Worm (Caenorhabditis elegans) whole organism, late embryonic: ENCODE results near the gene C44B7.11.

Source experiments
- C38D4.7 ChIP-seq: fragments of 200-800 bp; sonication (Bioruptor generic); optimal IDR thresholded peaks from 2 replicates; lab custom pipeline; 2018; ENCODE audit warnings: mild to moderate bottlenecking, missing genetic modification characterization, moderate library complexity, missing compliant biosample characterization
- F13H6.1 ChIP-seq: sonication (generic microtip); optimal IDR thresholded peaks from 2 replicates; lab custom pipeline; 2016; ENCODE audit warnings: missing genetic modification characterization, missing compliant biosample characterization
- K02D7.2 ChIP-seq: sonication (generic microtip); optimal IDR thresholded peaks from 2 replicates; lab custom pipeline; 2017; ENCODE audit warnings: mild to moderate bottlenecking, missing genetic modification characterization, missing compliant biosample characterization
- T23F11.4 ChIP-seq: fragments of 200-800 bp; sonication (Bioruptor generic); optimal IDR thresholded peaks from 2 replicates; lab custom pipeline; 2018; ENCODE audit warnings: mild to moderate bottlenecking, missing genetic modification characterization, missing compliant biosample characterization
- Y22D7AL.16 ChIP-seq: sonication (generic microtip); optimal IDR thresholded peaks from 2 replicates; lab custom pipeline; 2016; ENCODE audit warnings: missing genetic modification characterization, missing compliant biosample characterization
- ahr-1 ChIP-seq: sonication (generic microtip); optimal IDR thresholded peaks from 2 replicates; lab custom pipeline; 2016; ENCODE audit warnings: missing genetic modification characterization, missing compliant biosample characterization
- ama-1 ChIP-seq: fragments of 150-350 bp; optimal IDR thresholded peaks from 2 replicates; lab custom pipeline; 2014
- ceh-14 ChIP-seq: sonication (generic microtip); optimal IDR thresholded peaks from 2 replicates; lab custom pipeline; 2016; ENCODE audit warnings: missing genotype, missing genetic modification characterization, missing compliant biosample characterization
- ceh-19 ChIP-seq: fragments of 200-800 bp; sonication (Bioruptor generic); optimal IDR thresholded peaks from 2 replicates; lab custom pipeline; 2018; ENCODE audit warnings: mild to moderate bottlenecking, missing genetic modification characterization, missing compliant biosample characterization
- ceh-24 ChIP-seq: sonication (generic microtip); optimal IDR thresholded peaks from 2 replicates; lab custom pipeline; 2016; ENCODE audit warnings: mild to moderate bottlenecking, missing genetic modification characterization, missing compliant biosample characterization
- ceh-34 ChIP-seq: sonication (generic microtip); optimal IDR thresholded peaks from 2 replicates; lab custom pipeline; 2016; ENCODE audit warnings: mild to moderate bottlenecking, missing genetic modification characterization, missing compliant biosample characterization
- ceh-45 ChIP-seq: fragments of 200-800 bp; sonication (Bioruptor generic); IDR thresholded peaks from 2 replicates; pipeline ENCODE4 v1.3.6; 2022; ENCODE audit warnings: missing genetic modification reagents, missing genetic modification characterization, missing compliant biosample characterization
- ceh-48 ChIP-seq: sonication (generic microtip); optimal IDR thresholded peaks from 2 replicates; lab custom pipeline; 2016; ENCODE audit warnings: missing genetic modification characterization, inconsistent platforms, missing compliant biosample characterization
- ceh-6 ChIP-seq: fragments of 200-800 bp; sonication (Bioruptor generic); optimal IDR thresholded peaks from 2 replicates; lab custom pipeline; 2018; ENCODE audit warnings: mild to moderate bottlenecking, missing genetic modification characterization, missing compliant biosample characterization
- ceh-9 ChIP-seq: sonication (generic microtip); optimal IDR thresholded peaks from 2 replicates; lab custom pipeline; 2016; ENCODE audit warnings: mild to moderate bottlenecking, missing genetic modification characterization, inconsistent platforms, missing compliant biosample characterization
- che-1 ChIP-seq: sonication (generic microtip); optimal IDR thresholded peaks from 2 replicates; lab custom pipeline; 2016; ENCODE audit warnings: mild to moderate bottlenecking, missing genetic modification characterization, missing compliant biosample characterization
- dmd-4 ChIP-seq: sonication (generic microtip); optimal IDR thresholded peaks from 2 replicates; lab custom pipeline; 2016; ENCODE audit warnings: borderline replicate concordance, missing genetic modification characterization, missing compliant biosample characterization
- dve-1 ChIP-seq: sonication (generic microtip); optimal IDR thresholded peaks from 2 replicates; lab custom pipeline; 2017; ENCODE audit warnings: antibody characterized with exemption, mild to moderate bottlenecking, missing genetic modification characterization, missing compliant biosample characterization
- elt-2 ChIP-seq: sonication (generic microtip); optimal IDR thresholded peaks from 2 replicates; lab custom pipeline; 2016; ENCODE audit warnings: missing genetic modification reagents, missing genetic modification characterization, missing compliant biosample characterization
- ets-4 ChIP-seq: sonication (generic microtip); optimal IDR thresholded peaks from 2 replicates; lab custom pipeline; 2016; ENCODE audit warnings: missing genetic modification characterization, missing compliant biosample characterization
- fkh-10 ChIP-seq: fragments of 150-350 bp; optimal IDR thresholded peaks from 2 replicates; lab custom pipeline; 2014; ENCODE audit warnings: missing biosample characterization, missing genetic modification reagents, missing genetic modification characterization
- gmeb-2 ChIP-seq: sonication (generic microtip); optimal IDR thresholded peaks from 2 replicates; lab custom pipeline; 2016; ENCODE audit warnings: missing genetic modification characterization, inconsistent platforms, missing compliant biosample characterization
- hlh-13 ChIP-seq: fragments of 200-800 bp; sonication (Bioruptor generic); optimal IDR thresholded peaks from 2 replicates; lab custom pipeline; 2018; ENCODE audit warnings: mild to moderate bottlenecking, missing genetic modification characterization, missing compliant biosample characterization
- hlh-15 ChIP-seq: sonication (generic microtip); optimal IDR thresholded peaks from 2 replicates; lab custom pipeline; 2016; ENCODE audit warnings: missing genetic modification characterization, missing compliant biosample characterization
- hlh-30 ChIP-seq: sonication (generic microtip); optimal IDR thresholded peaks from 2 replicates; lab custom pipeline; 2017; ENCODE audit warnings: antibody characterized with exemption, missing genetic modification characterization, missing compliant biosample characterization; ENCODE audit not compliant: insufficient read depth
- hlh-6 ChIP-seq: sonication (generic microtip); optimal IDR thresholded peaks from 2 replicates; lab custom pipeline; 2016; ENCODE audit warnings: missing genotype, missing genetic modification characterization, missing compliant biosample characterization
- hlh-8 ChIP-seq: sonication (generic microtip); optimal IDR thresholded peaks from 2 replicates; lab custom pipeline; 2016; ENCODE audit warnings: missing genotype, missing genetic modification characterization, missing compliant biosample characterization
- lim-6 ChIP-seq: sonication (generic microtip); optimal IDR thresholded peaks from 2 replicates; lab custom pipeline; 2016; ENCODE audit warnings: missing genetic modification characterization, missing compliant biosample characterization
- lin-11 ChIP-seq: fragments of 200-800 bp; sonication (Bioruptor generic); optimal IDR thresholded peaks from 2 replicates; lab custom pipeline; 2018; ENCODE audit warnings: mild to moderate bottlenecking, missing genetic modification characterization, missing compliant biosample characterization
- mec-3 ChIP-seq: sonication (generic microtip); optimal IDR thresholded peaks from 2 replicates; lab custom pipeline; 2016; ENCODE audit warnings: borderline replicate concordance, missing genetic modification characterization, missing compliant biosample characterization
- nfya-1 ChIP-seq: sonication (generic microtip); optimal IDR thresholded peaks from 2 replicates; lab custom pipeline; 2017; ENCODE audit warnings: missing genetic modification characterization, mild to moderate bottlenecking, missing compliant biosample characterization, antibody characterized with exemption, moderate library complexity
- nhr-11 ChIP-seq: fragments of 150-350 bp; optimal IDR thresholded peaks from 2 replicates; lab custom pipeline; 2014; ENCODE audit warnings: missing biosample characterization, missing genetic modification characterization
- nhr-232 ChIP-seq: sonication (generic microtip); optimal IDR thresholded peaks from 2 replicates; lab custom pipeline; 2016; ENCODE audit warnings: missing genetic modification characterization, missing compliant biosample characterization
- npax-4 ChIP-seq: sonication (generic microtip); optimal IDR thresholded peaks from 2 replicates; lab custom pipeline; 2016; ENCODE audit warnings: missing genetic modification characterization, missing compliant biosample characterization
- odd-2 ChIP-seq: sonication (generic microtip); optimal IDR thresholded peaks from 2 replicates; lab custom pipeline; 2017; ENCODE audit warnings: antibody characterized with exemption, mild to moderate bottlenecking, missing genetic modification characterization, missing compliant biosample characterization
- pat-9 ChIP-seq: fragments of 200-800 bp; sonication (Bioruptor generic); optimal IDR thresholded peaks from 2 replicates; lab custom pipeline; 2018; ENCODE audit warnings: mild to moderate bottlenecking, missing genetic modification characterization, moderate library complexity, missing compliant biosample characterization
- pax-1 ChIP-seq: fragments of 150-350 bp; optimal IDR thresholded peaks from 2 replicates; lab custom pipeline; 2014; ENCODE audit warnings: missing biosample characterization, missing genetic modification characterization
- pha-2 ChIP-seq: sonication (generic microtip); optimal IDR thresholded peaks from 2 replicates; lab custom pipeline; 2017; ENCODE audit warnings: mild to moderate bottlenecking, missing genetic modification characterization, missing compliant biosample characterization
- pha-4 ChIP-seq: fragments of 150-350 bp; optimal IDR thresholded peaks from 2 replicates; lab custom pipeline; 2018; ENCODE audit warnings: missing biosample characterization, missing genetic modification reagents, missing genetic modification characterization
- pqm-1 ChIP-seq: sonication (generic microtip); optimal IDR thresholded peaks from 2 replicates; lab custom pipeline; 2016; ENCODE audit warnings: missing genetic modification characterization, missing compliant biosample characterization
- pros-1 ChIP-seq: fragments of 150-350 bp; optimal IDR thresholded peaks from 2 replicates; lab custom pipeline; 2014; ENCODE audit warnings: missing biosample characterization, missing genetic modification reagents, missing genetic modification characterization
- ref-2 ChIP-seq: sonication (generic microtip); optimal IDR thresholded peaks from 2 replicates; lab custom pipeline; 2016; ENCODE audit warnings: missing genetic modification characterization, missing compliant biosample characterization
- rnt-1 ChIP-seq: sonication (generic microtip); optimal IDR thresholded peaks from 2 replicates; lab custom pipeline; 2016; ENCODE audit warnings: missing genetic modification characterization, missing compliant biosample characterization
- sdc-2 ChIP-seq: sonication (generic microtip); optimal IDR thresholded peaks from 2 replicates; lab custom pipeline; 2016; ENCODE audit warnings: missing genotype, missing genetic modification characterization, missing compliant biosample characterization
- sox-2 ChIP-seq: fragments of 200-800 bp; sonication (Bioruptor generic); IDR thresholded peaks from 2 replicates; pipeline ENCODE4 v1.3.6; 2022; ENCODE audit warnings: missing genetic modification reagents, missing genetic modification characterization, missing compliant biosample characterization
- sox-4 ChIP-seq: sonication (generic microtip); optimal IDR thresholded peaks from 2 replicates; lab custom pipeline; 2017; ENCODE audit warnings: mild to moderate bottlenecking, missing genetic modification characterization, inconsistent platforms, missing compliant biosample characterization
- syd-9 ChIP-seq: sonication (generic microtip); optimal IDR thresholded peaks from 2 replicates; lab custom pipeline; 2016; ENCODE audit warnings: mild to moderate bottlenecking, missing genetic modification characterization, moderate library complexity, missing compliant biosample characterization
- unc-3 ChIP-seq, 2 experiments: fragments of 200-800 bp in 1 of 2; sonication (Bioruptor generic) in 1 of 2; sonication (generic microtip) in 1 of 2; conservative IDR thresholded peaks in 1 of 2; optimal IDR thresholded peaks in 1 of 2; 2 replicates each; pipeline versions ENCODE4 v1.3.6 to Lab custom; 2016 to 2022; ENCODE audit warnings: missing compliant biosample characterization in 2 of 2, missing genetic modification characterization in 2 of 2, missing genetic modification reagents in 1 of 2
- unc-55 ChIP-seq: sonication (generic microtip); optimal IDR thresholded peaks from 2 replicates; lab custom pipeline; 2017; ENCODE audit warnings: missing biosample characterization, missing genetic modification reagents, missing genetic modification characterization
- unc-86 ChIP-seq: sonication (generic microtip); optimal IDR thresholded peaks from 2 replicates; lab custom pipeline; 2016; ENCODE audit warnings: missing genetic modification characterization, missing compliant biosample characterization
- zip-5 ChIP-seq: sonication (generic microtip); optimal IDR thresholded peaks from 2 replicates; lab custom pipeline; 2016; ENCODE audit warnings: missing genetic modification characterization, missing compliant biosample characterization
- ztf-16 ChIP-seq: sonication (generic microtip); optimal IDR thresholded peaks from 2 replicates; lab custom pipeline; 2017; ENCODE audit warnings: missing genetic modification characterization, missing compliant biosample characterization

Gene C44B7.11

ce11 chrII:6853059-6853466 lies 44.3 kb downstream of the C44B7.11 start:
- TF ChIP-seq ets-4 (tag; lab: Kevin White, UChicago) (peak; percentile 4), pros-1 (tag; lab: Kevin White, UChicago) (peak; percentile 5), unc-3 (GFP tag; conservative IDR thresholded peaks at IDR 0.05; lab: Robert Waterston, UW) (peak; percentile 75), unc-3 (tag; optimal IDR thresholded peaks at IDR 0.05; lab: Kevin White, UChicago) (peak; percentile 62), hlh-30 (tag; lab: Kevin White, UChicago) (peak; percentile 29), pha-4 (tag; lab: Kevin White, UChicago) (no peak), ceh-14 (tag; lab: Kevin White, UChicago) (peak; percentile 39), ztf-16 (tag; lab: Kevin White, UChicago) (peak; percentile 82), ceh-6 (GFP tag; lab: Kevin White, UChicago) (peak; percentile 91), ceh-19 (GFP tag; lab: Kevin White, UChicago) (peak; percentile 89), npax-4 (tag; lab: Kevin White, UChicago) (peak; percentile 40), T23F11.4 (GFP tag; lab: Kevin White, UChicago) (peak; percentile 84), hlh-15 (peak; percentile 72), dmd-4 (tag; lab: Kevin White, UChicago) (peak; percentile 76), unc-55 (GFP tag; lab: Kevin White, UChicago) (peak; percentile 14), pax-1 (no peak), sox-4 (tag; lab: Kevin White, UChicago) (peak; percentile 76), gmeb-2 (peak; percentile 71), pat-9 (tag; lab: Kevin White, UChicago) (peak; percentile 83), ref-2 (tag; lab: Kevin White, UChicago) (peak; percentile 84), ama-1 (lab: Kevin White, UChicago) (peak; percentile 41), dve-1 (peak; percentile 64), nhr-232 (tag; lab: Kevin White, UChicago) (peak; percentile 78), hlh-6 (tag; lab: Kevin White, UChicago) (peak; percentile 79), ceh-24 (tag; lab: Kevin White, UChicago) (peak; percentile 29), Y22D7AL.16 (peak; percentile 68), syd-9 (tag; lab: Kevin White, UChicago) (peak; percentile 67), lin-11 (tag; lab: Kevin White, UChicago) (peak; percentile 78), fkh-10 (GFP tag; lab: Kevin White, UChicago) (peak; percentile 66), lim-6 (peak; percentile 37), ceh-34 (peak; percentile 75), pqm-1 (tag; lab: Kevin White, UChicago) (no peak), sox-2 (peak; percentile 78), F13H6.1 (tag; lab: Kevin White, UChicago) (peak; percentile 69), ceh-45 (GFP tag; lab: Robert Waterston, UW) (peak; percentile 74), K02D7.2 (tag; lab: Kevin White, UChicago) (peak; percentile 50), zip-5 (tag; lab: Kevin White, UChicago) (peak; percentile 35), elt-2 (tag; lab: Kevin White, UChicago) (peak; percentile 92), ahr-1 (peak; percentile 66), nhr-11 (no peak), che-1 (tag; lab: Kevin White, UChicago) (peak; percentile 75), ceh-48 (tag; lab: Kevin White, UChicago) (peak; percentile 60), hlh-8 (peak; percentile 83), pha-2 (tag; lab: Kevin White, UChicago) (peak; percentile 81), nfya-1 (peak; percentile 64), mec-3 (tag; lab: Kevin White, UChicago) (no peak), rnt-1 (tag; lab: Kevin White, UChicago) (peak; percentile 65), odd-2 (peak; percentile 49), ceh-9 (tag; lab: Kevin White, UChicago) (peak; percentile 73), unc-86 (tag; lab: Kevin White, UChicago) (peak; percentile 81), hlh-13 (GFP tag; lab: Kevin White, UChicago) (peak; percentile 68), sdc-2 (peak; percentile 72), C38D4.7 (peak; percentile 78)
